Fruit fly (Drosophila melanogaster): ENCODE measurements around the gene CG2694.
A peak's percentile ranks its signal among the peaks of the same experiment; 100 is the strongest.

Gene CG2694

DNA sequence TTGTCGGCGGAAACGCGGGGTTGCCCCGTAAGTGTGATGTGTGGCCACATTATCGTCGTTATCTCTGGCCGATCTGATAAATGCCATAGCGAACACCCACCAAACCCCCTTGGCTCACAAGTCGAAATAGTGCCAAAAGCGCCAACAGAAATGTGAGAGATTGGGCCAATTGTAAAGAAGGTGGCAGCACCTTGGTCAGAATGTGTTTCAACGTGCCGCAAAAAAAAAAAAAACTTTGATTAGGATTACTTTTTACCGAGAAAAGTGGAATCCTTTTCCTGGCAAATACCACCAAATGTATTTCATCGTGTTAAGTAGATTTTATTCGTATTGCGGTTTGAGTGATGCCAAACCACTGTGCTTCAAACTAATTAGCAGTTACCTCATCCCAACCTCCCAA, 29.1 kb downstream of the CG2694 start (continued):
- peak; percentile 14 for TF ChIP-seq CG18262 (tag; optimal IDR thresholded peaks at IDR 0.05)
- no peak for TF ChIP-seq B-H2 (GFP tag; optimal IDR thresholded peaks at IDR 0.05)
- TF ChIP-seq CG3281 (GFP tag; optimal IDR thresholded peaks at IDR 0.05), result peak; percentile 86
- TF ChIP-seq CG2120 (GFP tag; optimal IDR thresholded peaks at IDR 0.05), result peak; percentile 95
- TF ChIP-seq Dip2 (GFP tag; IDR thresholded peaks at IDR 0.05), result peak; percentile 10; the same call in 1 of the 2 replicates
- TF ChIP-seq az2 (GFP tag; optimal IDR thresholded peaks at IDR 0.05), result peak; percentile 67
- TF ChIP-seq CG7963 (GFP tag; IDR thresholded peaks at IDR 0.05; ENCODE audit: partially characterized antibody), result no peak
- no peak for TF ChIP-seq sqz (GFP tag; optimal IDR thresholded peaks at IDR 0.05)
- peak; percentile 86 for TF ChIP-seq CG2678 (tag; optimal IDR thresholded peaks at IDR 0.05)
- peak; percentile 85 for TF ChIP-seq fd3F (GFP tag; optimal IDR thresholded peaks at IDR 0.05)
- TF ChIP-seq z (GFP tag; IDR thresholded peaks at IDR 0.05), result no peak
- peak; percentile 85 for TF ChIP-seq MBD-R2 (GFP tag; IDR thresholded peaks at IDR 0.05)
- peak; percentile 94 for TF ChIP-seq CG14441 (GFP tag; IDR thresholded peaks at IDR 0.05)
- peak; percentile 91 for TF ChIP-seq sens (GFP tag)
- TF ChIP-seq cg (GFP tag; optimal IDR thresholded peaks at IDR 0.05), result no peak
- peak; percentile 29 for TF ChIP-seq kah (GFP tag; optimal IDR thresholded peaks at IDR 0.05)
- TF ChIP-seq sr (GFP tag; IDR thresholded peaks at IDR 0.05), result peak; percentile 74; the same call in 2 of the 3 replicates
- peak; percentile 86 for TF ChIP-seq H2.0 (GFP tag; IDR thresholded peaks at IDR 0.05)
- TF ChIP-seq CG1602 (GFP tag; optimal IDR thresholded peaks at IDR 0.05), result no peak
- TF ChIP-seq Meics (GFP tag; optimal IDR thresholded peaks at IDR 0.05), result peak; percentile 87
- peak; percentile 68 for TF ChIP-seq pnt (GFP tag; optimal IDR thresholded peaks at IDR 0.05)
- no peak for TF ChIP-seq Dfd (GFP tag; optimal IDR thresholded peaks at IDR 0.05)
- TF ChIP-seq CG18764 (GFP tag; optimal IDR thresholded peaks at IDR 0.05), result peak; percentile 32
- peak; percentile 78 for TF ChIP-seq grn (GFP tag; optimal IDR thresholded peaks at IDR 0.05)
- no peak for TF ChIP-seq Lpt (GFP tag; optimal IDR thresholded peaks at IDR 0.05)
- no peak for TF ChIP-seq bbx (GFP tag; IDR thresholded peaks at IDR 0.05; ENCODE audit: partially characterized antibody)
- no peak for TF ChIP-seq CG17186 (GFP tag; optimal IDR thresholded peaks at IDR 0.05)
- TF ChIP-seq sisA (GFP tag; IDR thresholded peaks at IDR 0.05), result peak; percentile 80
- TF ChIP-seq gro (GFP tag; optimal IDR thresholded peaks at IDR 0.05), result peak; percentile 88
- peak; percentile 60 for TF ChIP-seq CG3163 (GFP tag; optimal IDR thresholded peaks at IDR 0.05)
- peak; percentile 56; the same call in 1 of the 2 replicates for TF ChIP-seq chm (GFP tag; IDR thresholded peaks at IDR 0.05)
- TF ChIP-seq jigr1 (GFP tag; IDR thresholded peaks at IDR 0.05), result peak; percentile 78; the same call in 2 of the 3 replicates
- TF ChIP-seq nom (GFP tag; optimal IDR thresholded peaks at IDR 0.05), result no peak
- peak; percentile 59 for TF ChIP-seq dm (GFP tag; optimal IDR thresholded peaks at IDR 0.05)
- peak; percentile 85 for TF ChIP-seq CG31224 (GFP tag; IDR thresholded peaks at IDR 0.05)
- peak; percentile 89 for TF ChIP-seq lmd (GFP tag; IDR thresholded peaks at IDR 0.05)
- TF ChIP-seq CG10462 (GFP tag; optimal IDR thresholded peaks at IDR 0.05), result peak; percentile 2
- peak; percentile 41 for TF ChIP-seq CG5180 (GFP tag; optimal IDR thresholded peaks at IDR 0.05)
- TF ChIP-seq zen (tag; optimal IDR thresholded peaks at IDR 0.05), result peak; percentile 19
- TF ChIP-seq HmgZ (tag; optimal IDR thresholded peaks at IDR 0.05), result peak; percentile 82
- TF ChIP-seq CkIIα-i1 (GFP tag; IDR thresholded peaks at IDR 0.05), result peak; percentile 56; the same call in 1 of the 2 replicates
- TF ChIP-seq stwl (tag; optimal IDR thresholded peaks at IDR 0.05), result no peak
- TF ChIP-seq shn (GFP tag; optimal IDR thresholded peaks at IDR 0.05), result peak; percentile 57
- TF ChIP-seq pfk (GFP tag; optimal IDR thresholded peaks at IDR 0.05), result no peak
- TF ChIP-seq B-H1 (GFP tag; IDR thresholded peaks at IDR 0.05), result peak; percentile 83
- peak; percentile 20 for TF ChIP-seq CG1603 (tag; optimal IDR thresholded peaks at IDR 0.05)
- TF ChIP-seq jing (GFP tag; optimal IDR thresholded peaks at IDR 0.05), result no peak
- TF ChIP-seq CG6683 (GFP tag; optimal IDR thresholded peaks at IDR 0.05), result peak; percentile 56
- TF ChIP-seq CG11504 (tag; optimal IDR thresholded peaks at IDR 0.05), result peak; percentile 80
- no peak for TF ChIP-seq oc (tag; optimal IDR thresholded peaks at IDR 0.05)
- TF ChIP-seq nerfin-1 (tag; optimal IDR thresholded peaks at IDR 0.05), result no peak
